Fruit fly (Drosophila melanogaster) whole organism, embryonic: ENCODE results near the gene CG14439.

Experiments used
- Ada2b ChIP-seq: fragments of 200-800 bp; sonication (Bioruptor generic); IDR thresholded peaks from 2 replicates; pipeline ENCODE4 v1.3.6; 2022; ENCODE audit warnings: missing biosample characterization, missing genetic modification characterization
- Awh ChIP-seq: fragments of 200-800 bp; sonication (Bioruptor generic); IDR thresholded peaks from 2 replicates; pipeline ENCODE4, ENCODE4 v1.3.6; 2022; ENCODE audit warnings: missing biosample characterization, missing genetic modification characterization
- B-H1 ChIP-seq: fragments of 200-800 bp; sonication (Bioruptor generic); IDR thresholded peaks from 3 replicates; pipeline ENCODE4 v1.3.6; 2022; ENCODE audit warnings: missing biosample characterization, missing genetic modification characterization
- CG10209 ChIP-seq: fragments of 200-800 bp; sonication (Bioruptor generic); optimal IDR thresholded peaks from 3 replicates; lab custom pipeline; 2017; ENCODE audit warnings: missing biosample characterization, mild to moderate bottlenecking, missing genetic modification characterization, missing genetic modification reagents
- CG12219 ChIP-seq: fragments of 200-800 bp; sonication (Bioruptor generic); optimal IDR thresholded peaks from 3 replicates; lab custom pipeline; 2018; ENCODE audit warnings: missing biosample characterization, mild to moderate bottlenecking, missing genetic modification characterization
- CG13296 ChIP-seq: fragments of 200-800 bp; sonication (Bioruptor generic); optimal IDR thresholded peaks from 3 replicates; lab custom pipeline; 2018; ENCODE audit warnings: missing biosample characterization, mild to moderate bottlenecking, missing genetic modification characterization
- CG15601 ChIP-seq: fragments of 200-800 bp; sonication (Bioruptor generic); optimal IDR thresholded peaks from 3 replicates; lab custom pipeline; 2019; ENCODE audit warnings: missing biosample characterization, mild to moderate bottlenecking, missing genetic modification characterization, moderate library complexity
- CG32767 ChIP-seq: fragments of 200-800 bp; sonication (Bioruptor generic); IDR thresholded peaks from 2 replicates; pipeline ENCODE4 v1.3.6; 2022; ENCODE audit warnings: missing biosample characterization, missing genetic modification characterization
- CG4617 ChIP-seq: fragments of 200-800 bp; sonication (Bioruptor generic); optimal IDR thresholded peaks from 3 replicates; lab custom pipeline; 2016; ENCODE audit warnings: missing biosample characterization, missing genetic modification characterization, borderline replicate concordance
- CG4730 ChIP-seq: fragments of 200-800 bp; sonication (Bioruptor generic); IDR thresholded peaks from 2 replicates; pipeline ENCODE4 v1.3.6; 2022; ENCODE audit warnings: missing biosample characterization, missing genetic modification characterization
- CG5953 ChIP-seq: fragments of 200-800 bp; sonication (Bioruptor generic); IDR thresholded peaks from 2 replicates; pipeline ENCODE4 v1.3.6; 2022; ENCODE audit warnings: missing biosample characterization, missing genetic modification characterization
- CG6689 ChIP-seq: fragments of 200-800 bp; sonication (Bioruptor generic); IDR thresholded peaks from 2 replicates; pipeline ENCODE4 v1.3.6; 2022; ENCODE audit warnings: missing biosample characterization, missing genetic modification characterization
- CG7372 ChIP-seq: fragments of 200-800 bp; sonication (Bioruptor generic); IDR thresholded peaks from 2 replicates; pipeline ENCODE4 v1.3.6; 2022; ENCODE audit warnings: missing biosample characterization, missing genetic modification characterization
- CG7928 ChIP-seq: fragments of 200-800 bp; sonication (Bioruptor generic); optimal IDR thresholded peaks from 2 replicates; lab custom pipeline; 2017; ENCODE audit warnings: missing biosample characterization, mild to moderate bottlenecking, missing genetic modification characterization
- CTCF ChIP-seq: fragments of 200-800 bp; sonication (Bioruptor generic); optimal IDR thresholded peaks from 2 replicates; lab custom pipeline; 2017; ENCODE audit warnings: missing biosample characterization, mild to moderate bottlenecking, missing genetic modification characterization, moderate library complexity
- Chrac-16 ChIP-seq: fragments of 200-800 bp; sonication (Bioruptor generic); optimal IDR thresholded peaks from 3 replicates; lab custom pipeline; 2016; ENCODE audit warnings: missing biosample characterization, missing genetic modification characterization
- Dp ChIP-seq: fragments of 200-800 bp; sonication (Bioruptor generic); optimal IDR thresholded peaks from 2 replicates; lab custom pipeline; 2018; ENCODE audit warnings: missing biosample characterization, mild to moderate bottlenecking, missing genetic modification characterization, moderate library complexity
- Drgx ChIP-seq: fragments of 200-800 bp; sonication (Bioruptor generic); IDR thresholded peaks from 2 replicates; pipeline ENCODE4 v1.3.6; 2022; ENCODE audit warnings: missing biosample characterization, missing genetic modification characterization
- Gsc ChIP-seq: fragments of 200-800 bp; sonication (Bioruptor generic); IDR thresholded peaks from 2 replicates; pipeline ENCODE4 v1.3.6; 2022; ENCODE audit warnings: missing biosample characterization, missing genetic modification characterization
- Hand ChIP-seq: fragments of 200-800 bp; sonication (Bioruptor generic); optimal IDR thresholded peaks from 2 replicates; lab custom pipeline; 2017; ENCODE audit warnings: mild to moderate bottlenecking, missing biosample characterization, missing genetic modification reagents, missing genetic modification characterization
- Hey ChIP-seq: fragments of 200-800 bp; sonication (Bioruptor generic); optimal IDR thresholded peaks from 3 replicates; lab custom pipeline; 2018; ENCODE audit warnings: missing biosample characterization, mild to moderate bottlenecking, missing genetic modification characterization
- Hr78 ChIP-seq, 2 experiments: fragments of 200-800 bp in 1 of 2; fragments of >200 bp in 1 of 2; sonication (Bioruptor generic) in 1 of 2; optimal IDR thresholded peaks; 2 replicates each; lab custom pipeline; 2017 to 2019; ENCODE audit warnings: missing biosample characterization in 2 of 2, missing genetic modification characterization in 2 of 2, mild to moderate bottlenecking in 1 of 2, moderate library complexity in 1 of 2
- MBD-R2 ChIP-seq: fragments of 200-800 bp; sonication (Bioruptor generic); IDR thresholded peaks from 2 replicates; pipeline ENCODE4 v1.3.6; 2022; ENCODE audit warnings: missing biosample characterization, missing genetic modification characterization
- MTF-1 ChIP-seq: fragments of 200-800 bp; sonication (Bioruptor generic); optimal IDR thresholded peaks from 2 replicates; lab custom pipeline; 2018; ENCODE audit warnings: missing biosample characterization, mild to moderate bottlenecking, missing genetic modification characterization, borderline replicate concordance
- Med ChIP-seq: fragments of 200-800 bp; sonication (Bioruptor generic); peaks from one replicate; lab custom pipeline; 2016; ENCODE audit warnings: missing biosample characterization, missing genetic modification characterization, mild to moderate bottlenecking, inconsistent platforms, moderate library complexity
- Nf-YC ChIP-seq: fragments of 200-800 bp; optimal IDR thresholded peaks from 3 replicates; lab custom pipeline; 2019; ENCODE audit warnings: missing biosample characterization, mild to moderate bottlenecking, missing genetic modification characterization, moderate library complexity
- Ravus ChIP-seq: fragments of 200-800 bp; sonication (Bioruptor generic); IDR thresholded peaks from 2 replicates; pipeline ENCODE4 v1.3.6; 2022; ENCODE audit warnings: missing biosample characterization, missing genetic modification characterization
- Rfx ChIP-seq: fragments of 200-800 bp; sonication (Bioruptor generic); IDR thresholded peaks from 2 replicates; pipeline ENCODE4 v1.3.6; 2022; ENCODE audit warnings: missing biosample characterization, missing genetic modification characterization
- Sox100B ChIP-seq: fragments of 200-800 bp; sonication (Bioruptor generic); optimal IDR thresholded peaks from 3 replicates; lab custom pipeline; 2018; ENCODE audit warnings: missing biosample characterization, mild to moderate bottlenecking, missing genetic modification characterization
- Sox102F ChIP-seq: fragments of 200-800 bp; sonication (Bioruptor generic); optimal IDR thresholded peaks from 2 replicates; lab custom pipeline; 2018; ENCODE audit warnings: missing biosample characterization, mild to moderate bottlenecking, missing genetic modification characterization, moderate library complexity
- Trl ChIP-seq, 3 experiments: fragments of >200 bp in 2 of 3; fragments of 200-800 bp in 1 of 3; sonication (Bioruptor generic) in 1 of 3; optimal IDR thresholded peaks; 2 replicates in 1 of 3; 3 replicates in 2 of 3; lab custom pipeline; 2016 to 2017; ENCODE audit warnings: missing biosample characterization in 1 of 3, missing genetic modification characterization in 1 of 3
- aop ChIP-seq: fragments of 200-800 bp; sonication (Bioruptor generic); IDR thresholded peaks from 2 replicates; pipeline ENCODE4 v1.3.6; 2022; ENCODE audit warnings: missing biosample characterization, missing genetic modification characterization
- ase ChIP-seq: fragments of 200-800 bp; sonication (Bioruptor generic); IDR thresholded peaks from 3 replicates; pipeline ENCODE4 v1.3.6; 2022; ENCODE audit warnings: missing biosample characterization, missing genetic modification characterization
- corto ChIP-seq: fragments of 200-800 bp; sonication (Bioruptor generic); optimal IDR thresholded peaks from 2 replicates; lab custom pipeline; 2016; ENCODE audit warnings: missing biosample characterization, mild to moderate bottlenecking, missing genetic modification characterization, moderate library complexity
- crc ChIP-seq: fragments of 200-800 bp; sonication (Bioruptor generic); optimal IDR thresholded peaks from 2 replicates; lab custom pipeline; 2016; ENCODE audit warnings: missing biosample characterization, missing genetic modification characterization
- fd102C ChIP-seq: fragments of 200-800 bp; sonication (Bioruptor generic); optimal IDR thresholded peaks from 2 replicates; lab custom pipeline; 2018; ENCODE audit warnings: missing biosample characterization, mild to moderate bottlenecking, missing genetic modification characterization, moderate library complexity
- grau ChIP-seq: fragments of 200-800 bp; optimal IDR thresholded peaks from 3 replicates; lab custom pipeline; 2019; ENCODE audit warnings: missing biosample characterization, mild to moderate bottlenecking, missing genetic modification characterization, moderate library complexity
- gsb-n ChIP-seq: fragments of 200-800 bp; sonication (Bioruptor generic); optimal IDR thresholded peaks from 3 replicates; lab custom pipeline; 2018; ENCODE audit warnings: missing biosample characterization, mild to moderate bottlenecking, missing genetic modification characterization
- inv ChIP-seq: fragments of 200-800 bp; sonication (Bioruptor generic); IDR thresholded peaks from 2 replicates; pipeline ENCODE4 v1.3.6; 2022; ENCODE audit warnings: missing biosample characterization, missing genetic modification characterization; ENCODE audit not compliant: partially characterized antibody
- jumu ChIP-seq: fragments of 200-800 bp; sonication (Bioruptor generic); optimal IDR thresholded peaks from 3 replicates; lab custom pipeline; 2016; ENCODE audit warnings: missing biosample characterization, missing genetic modification characterization
- kay ChIP-seq: fragments of 200-800 bp; sonication (Bioruptor generic); optimal IDR thresholded peaks from 2 replicates; lab custom pipeline; 2016; ENCODE audit warnings: missing biosample characterization, missing genetic modification characterization
- nerfin-1 ChIP-seq: fragments of 200-800 bp; sonication (Bioruptor generic); optimal IDR thresholded peaks from 3 replicates; lab custom pipeline; 2019; ENCODE audit warnings: missing biosample characterization, mild to moderate bottlenecking, missing genetic modification characterization, moderate library complexity
- p53 ChIP-seq: fragments of 200-800 bp; sonication (Bioruptor generic); optimal IDR thresholded peaks from 2 replicates; lab custom pipeline; 2016; ENCODE audit warnings: missing biosample characterization, missing genetic modification characterization
- psq ChIP-seq: fragments of 200-800 bp; sonication (Bioruptor generic); optimal IDR thresholded peaks from 2 replicates; lab custom pipeline; 2017; ENCODE audit warnings: missing biosample characterization, missing genetic modification characterization
- slbo ChIP-seq: fragments of 200-800 bp; sonication (Bioruptor generic); IDR thresholded peaks from 2 replicates; pipeline ENCODE4 v1.3.6; 2022; ENCODE audit warnings: missing biosample characterization, missing genetic modification characterization
- slp2 ChIP-seq: fragments of 200-800 bp; sonication (Bioruptor generic); optimal IDR thresholded peaks from 2 replicates; lab custom pipeline; 2016; ENCODE audit warnings: missing biosample characterization, missing genetic modification characterization
- ssp ChIP-seq: fragments of 200-800 bp; sonication (Bioruptor generic); IDR thresholded peaks from 2 replicates; pipeline ENCODE4 v1.3.6; 2022; ENCODE audit warnings: missing biosample characterization, missing genetic modification characterization
- tap ChIP-seq: fragments of 200-800 bp; optimal IDR thresholded peaks from 3 replicates; lab custom pipeline; 2019; ENCODE audit warnings: missing biosample characterization, mild to moderate bottlenecking, missing genetic modification characterization, moderate library complexity
- tna ChIP-seq: fragments of 200-800 bp; sonication (Bioruptor generic); IDR thresholded peaks from 2 replicates; pipeline ENCODE4 v1.3.6; 2022; ENCODE audit warnings: missing biosample characterization, missing genetic modification characterization; ENCODE audit not compliant: partially characterized antibody
- trem ChIP-seq: fragments of 200-800 bp; optimal IDR thresholded peaks from 3 replicates; lab custom pipeline; 2019; ENCODE audit warnings: missing biosample characterization, mild to moderate bottlenecking, missing genetic modification characterization, moderate library complexity
- zf30C ChIP-seq: fragments of 200-800 bp; sonication (Bioruptor generic); optimal IDR thresholded peaks from 3 replicates; lab custom pipeline; 2018; ENCODE audit warnings: missing biosample characterization, mild to moderate bottlenecking, missing genetic modification characterization

CG14439 gene

DNA sequence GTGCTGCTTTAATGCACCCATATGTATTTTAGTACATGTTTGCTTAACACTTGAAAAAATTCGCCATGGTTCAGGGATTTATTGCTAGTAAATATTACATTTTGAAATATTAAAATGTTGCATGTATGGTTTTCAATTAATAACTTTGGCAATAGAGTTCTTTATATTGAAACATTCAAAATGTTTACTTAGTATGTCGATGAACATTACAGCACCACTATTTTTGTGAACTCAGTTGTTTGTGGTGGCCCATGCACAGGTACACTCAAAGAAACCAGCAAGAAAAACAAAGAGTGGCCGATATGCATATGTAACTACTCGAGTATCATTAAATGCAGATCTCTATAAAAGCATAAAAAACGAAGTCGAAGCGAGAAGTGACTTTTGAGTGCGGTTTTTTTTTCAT, 45.3 kb upstream of the CG14439 start (continued):
- TF ChIP-seq Hey (tag; lab: Kevin White, UChicago) = no peak
- peak; percentile 12; the same call in 1 of the 2 replicates for TF ChIP-seq slbo
- TF ChIP-seq corto (GFP tag; lab: Kevin White, UChicago) = no peak
- TF ChIP-seq MBD-R2 = no peak
- TF ChIP-seq p53 (GFP tag; lab: Kevin White, UChicago) = no peak
- peak; percentile 69 for TF ChIP-seq tap (tag; lab: Kevin White, UChicago)
- no peak for TF ChIP-seq Ravus
- TF ChIP-seq Sox100B (GFP tag; lab: Kevin White, UChicago) = peak; percentile 81
- TF ChIP-seq ssp (GFP tag; lab: Robert Waterston, UW) = peak; percentile 47; the same call in 1 of the 2 replicates
- TF ChIP-seq Sox102F (GFP tag; lab: Kevin White, UChicago) = peak; percentile 87
- peak; percentile 88 for TF ChIP-seq Drgx (GFP tag; lab: Robert Waterston, UW)
- no peak for TF ChIP-seq tna (GFP tag; lab: Robert Waterston, UW)
- peak; percentile 62 for TF ChIP-seq CG10209
- peak; percentile 62 for TF ChIP-seq slp2
- TF ChIP-seq inv (GFP tag; lab: Robert Waterston, UW) = no peak
- TF ChIP-seq CG5953 = peak; percentile 59; the same call in 1 of the 2 replicates
- TF ChIP-seq Ada2b = no peak
- TF ChIP-seq Trl (optimal IDR thresholded peaks at IDR 0.05; lab: Kevin White, UChicago) = no peak
- TF ChIP-seq Trl (GFP tag; optimal IDR thresholded peaks at IDR 0.05; lab: Kevin White, UChicago) = peak; percentile 37
- TF ChIP-seq Dp (GFP tag; lab: Kevin White, UChicago) = no peak
- TF ChIP-seq aop (GFP tag; lab: Robert Waterston, UW) = no peak
- TF ChIP-seq Awh (GFP tag; lab: Robert Waterston, UW) = peak; percentile 65
- TF ChIP-seq Rfx (GFP tag; lab: Robert Waterston, UW) = peak; percentile 29; the same call in 1 of the 2 replicates
- peak; percentile 29 for TF ChIP-seq CTCF (GFP tag; lab: Kevin White, UChicago)
- TF ChIP-seq CG7372 (GFP tag; lab: Robert Waterston, UW) = peak; percentile 31; the same call in 1 of the 2 replicates
- TF ChIP-seq MTF-1 = peak; percentile 29
- TF ChIP-seq gsb-n (tag; lab: Kevin White, UChicago) = peak; percentile 68
- peak in 1 of 2 experiments; percentile 41 for TF ChIP-seq Hr78 (GFP tag; optimal IDR thresholded peaks at IDR 0.05; lab: Kevin White, UChicago)
- peak; percentile 18 for TF ChIP-seq Nf-YC (tag; lab: Kevin White, UChicago)
- TF ChIP-seq crc (GFP tag; lab: Kevin White, UChicago) = no peak
- TF ChIP-seq CG32767 (GFP tag; lab: Robert Waterston, UW) = peak; percentile 70; the same call in 1 of the 2 replicates
- TF ChIP-seq nerfin-1 (tag; lab: Kevin White, UChicago) = peak; percentile 75
- TF ChIP-seq CG12219 (GFP tag; lab: Kevin White, UChicago) = peak; percentile 66
- peak; percentile 65 for TF ChIP-seq grau
- TF ChIP-seq Chrac-16 = peak; percentile 17
- no peak for TF ChIP-seq kay (GFP tag; lab: Kevin White, UChicago)
- no peak for TF ChIP-seq CG7928 (GFP tag; lab: Kevin White, UChicago)
- no peak for TF ChIP-seq Hand (GFP tag; lab: Kevin White, UChicago)
- peak; percentile 85 for TF ChIP-seq Med (GFP tag; lab: Kevin White, UChicago)
- TF ChIP-seq Gsc (GFP tag; lab: Robert Waterston, UW) = no peak
- no peak for TF ChIP-seq fd102C (GFP tag; lab: Kevin White, UChicago)
- TF ChIP-seq psq (GFP tag; lab: Kevin White, UChicago) = no peak
- 0 out of 3 replicates have a peak, but pooled peaks have one; percentile 24 for TF ChIP-seq B-H1 (GFP tag; lab: Robert Waterston, UW)
- peak; percentile 19; the same call in 1 of the 2 replicates for TF ChIP-seq CG4730 (GFP tag; lab: Robert Waterston, UW)
- TF ChIP-seq CG13296 (GFP tag; lab: Kevin White, UChicago) = peak; percentile 17
- peak; percentile 79 for TF ChIP-seq CG6689 (GFP tag; lab: Robert Waterston, UW)
- peak; percentile 75 for TF ChIP-seq CG15601
- peak; percentile 38 for TF ChIP-seq zf30C (GFP tag; lab: Kevin White, UChicago)
- TF ChIP-seq trem (tag; lab: Kevin White, UChicago) = peak; percentile 64
- TF ChIP-seq ase = peak; percentile 62; the same call in 2 of the 3 replicates
- peak; percentile 38 for TF ChIP-seq jumu (GFP tag; lab: Kevin White, UChicago)
- TF ChIP-seq CG4617 (GFP tag; lab: Kevin White, UChicago) = no peak
